Fruit fly (Drosophila melanogaster) whole organism, embryonic: ENCODE results near the gene CG13947.
A peak's percentile ranks its signal among the peaks of the same experiment; 100 is the strongest.

Experiments
- CG12744 ChIP-seq: fragments of 200-800 bp; sonication (Bioruptor generic); optimal IDR thresholded peaks from 2 replicates; lab custom pipeline; 2016; ENCODE audit warnings: missing biosample characterization, missing genetic modification characterization
- CG13123 ChIP-seq: fragments of 200-800 bp; sonication (Bioruptor generic); optimal IDR thresholded peaks from 2 replicates; lab custom pipeline; 2016; ENCODE audit warnings: missing biosample characterization, missing genetic modification characterization
- CG13287 ChIP-seq: fragments of 200-800 bp; sonication (Bioruptor generic); IDR thresholded peaks from 2 replicates; pipeline ENCODE4 v1.3.6; 2022; ENCODE audit warnings: missing biosample characterization, missing genetic modification characterization; ENCODE audit not compliant: partially characterized antibody
- CG13624 ChIP-seq: fragments of 200-800 bp; sonication (Bioruptor generic); optimal IDR thresholded peaks from 2 replicates; lab custom pipeline; 2016; ENCODE audit warnings: missing biosample characterization, missing genetic modification characterization
- CG15011 ChIP-seq: fragments of 200-800 bp; sonication (Bioruptor generic); optimal IDR thresholded peaks from 3 replicates; lab custom pipeline; 2018; ENCODE audit warnings: missing biosample characterization, mild to moderate bottlenecking, missing genetic modification characterization
- CG15073 ChIP-seq: fragments of 200-800 bp; sonication (Bioruptor generic); optimal IDR thresholded peaks from 2 replicates; lab custom pipeline; 2016; ENCODE audit warnings: missing biosample characterization, missing genetic modification characterization
- CG16779 ChIP-seq: fragments of 200-800 bp; sonication (Bioruptor generic); IDR thresholded peaks from 2 replicates; pipeline ENCODE4 v1.3.6; 2022; ENCODE audit warnings: missing biosample characterization, missing genetic modification characterization
- CG16813 ChIP-seq: fragments of 200-800 bp; sonication (Bioruptor generic); IDR thresholded peaks from 3 replicates; pipeline ENCODE4 v1.3.6; 2022; ENCODE audit warnings: missing biosample characterization, missing genetic modification characterization; ENCODE audit not compliant: partially characterized antibody
- CG17802 ChIP-seq: fragments of 200-800 bp; sonication (Bioruptor generic); optimal IDR thresholded peaks from 2 replicates; lab custom pipeline; 2018; ENCODE audit warnings: missing biosample characterization, mild to moderate bottlenecking, missing genetic modification characterization, moderate library complexity
- CG30020 ChIP-seq: fragments of 200-800 bp; optimal IDR thresholded peaks from 2 replicates; lab custom pipeline; 2019; ENCODE audit warnings: missing biosample characterization, mild to moderate bottlenecking, missing genetic modification characterization, moderate library complexity
- CG30403 ChIP-seq: fragments of 200-800 bp; sonication (Bioruptor generic); optimal IDR thresholded peaks from 3 replicates; lab custom pipeline; 2016; ENCODE audit warnings: missing biosample characterization, missing genetic modification characterization
- CG31224 ChIP-seq: fragments of 200-800 bp; sonication (Bioruptor generic); IDR thresholded peaks from 2 replicates; pipeline ENCODE4 v1.3.6; 2022; ENCODE audit warnings: missing biosample characterization, missing genetic modification characterization
- CG34224 ChIP-seq: fragments of 200-800 bp; sonication (Bioruptor generic); IDR thresholded peaks from 3 replicates; pipeline ENCODE4 v1.3.6; 2022; ENCODE audit warnings: missing biosample characterization, missing genetic modification characterization; ENCODE audit not compliant: partially characterized antibody
- CG6854 ChIP-seq: fragments of 200-800 bp; sonication (Bioruptor generic); optimal IDR thresholded peaks from 3 replicates; lab custom pipeline; 2017; ENCODE audit warnings: missing biosample characterization, mild to moderate bottlenecking, missing genetic modification characterization
- CG7786 ChIP-seq: fragments of 200-800 bp; sonication (Bioruptor generic); optimal IDR thresholded peaks from 2 replicates; lab custom pipeline; 2016; ENCODE audit warnings: missing biosample characterization, missing genetic modification characterization
- D19B ChIP-seq: fragments of 200-800 bp; sonication (Bioruptor generic); optimal IDR thresholded peaks from 2 replicates; lab custom pipeline; 2017; ENCODE audit warnings: missing biosample characterization, mild to moderate bottlenecking, missing genetic modification characterization
- Deaf1 ChIP-seq: fragments of 200-800 bp; optimal IDR thresholded peaks from 3 replicates; lab custom pipeline; 2019; ENCODE audit warnings: missing biosample characterization, mild to moderate bottlenecking, missing genetic modification characterization, moderate library complexity
- Dek ChIP-seq: fragments of 200-800 bp; sonication (Bioruptor generic); optimal IDR thresholded peaks from 3 replicates; lab custom pipeline; 2019; ENCODE audit warnings: missing biosample characterization, mild to moderate bottlenecking, missing genetic modification characterization, moderate library complexity
- Dfd ChIP-seq, 2 experiments: fragments of >200 bp; optimal IDR thresholded peaks; 2 replicates each; lab custom pipeline; 2017; ENCODE audit warnings: missing biosample characterization in 2 of 2, missing genetic modification characterization in 2 of 2
- Ets97D ChIP-seq: fragments of 200-800 bp; sonication (Bioruptor generic); optimal IDR thresholded peaks from 3 replicates; lab custom pipeline; 2016; ENCODE audit warnings: missing biosample characterization, missing genetic modification characterization
- Gsc ChIP-seq: fragments of 200-800 bp; sonication (Bioruptor generic); IDR thresholded peaks from 2 replicates; pipeline ENCODE4 v1.3.6; 2022; ENCODE audit warnings: missing biosample characterization, missing genetic modification characterization
- Hmx ChIP-seq: fragments of 200-800 bp; sonication (Bioruptor generic); optimal IDR thresholded peaks from 2 replicates; lab custom pipeline; 2016; ENCODE audit warnings: missing biosample characterization, missing genetic modification characterization
- Hsf ChIP-seq: fragments of 200-800 bp; sonication (Bioruptor generic); optimal IDR thresholded peaks from 3 replicates; lab custom pipeline; 2016; ENCODE audit warnings: missing biosample characterization, missing genetic modification characterization
- Opbp ChIP-seq: fragments of 200-800 bp; sonication (Bioruptor generic); IDR thresholded peaks from 3 replicates; pipeline ENCODE4 v1.3.6; 2022; ENCODE audit warnings: missing biosample characterization, missing genetic modification characterization; ENCODE audit not compliant: partially characterized antibody
- Pdp1 ChIP-seq, 2 experiments: fragments of 200-800 bp; sonication (Bioruptor generic); optimal IDR thresholded peaks; 3 replicates each; lab custom pipeline; 2016; ENCODE audit warnings: missing biosample characterization in 2 of 2, missing genetic modification characterization in 2 of 2, mild to moderate bottlenecking in 1 of 2, moderate library complexity in 1 of 2
- Ravus ChIP-seq: fragments of 200-800 bp; sonication (Bioruptor generic); IDR thresholded peaks from 2 replicates; pipeline ENCODE4 v1.3.6; 2022; ENCODE audit warnings: missing biosample characterization, missing genetic modification characterization
- Taf1 ChIP-seq: fragments of 200-800 bp; sonication (Bioruptor generic); IDR thresholded peaks from 2 replicates; pipeline ENCODE4 v1.3.6; 2022; ENCODE audit warnings: missing biosample characterization, missing genetic modification characterization
- Vsx1 ChIP-seq: fragments of 200-800 bp; sonication (Bioruptor generic); optimal IDR thresholded peaks from 2 replicates; lab custom pipeline; 2017; ENCODE audit warnings: missing biosample characterization, mild to moderate bottlenecking, missing genetic modification characterization, missing genetic modification reagents
- Xrp1 ChIP-seq: fragments of 200-800 bp; sonication (Bioruptor generic); IDR thresholded peaks from 2 replicates; pipeline ENCODE4 v1.3.6; 2022; ENCODE audit warnings: missing biosample characterization, missing genetic modification characterization
- ap ChIP-seq: fragments of 200-800 bp; sonication (Bioruptor generic); IDR thresholded peaks from 2 replicates; pipeline ENCODE4 v1.3.6; 2022; ENCODE audit warnings: missing biosample characterization, missing genetic modification characterization
- cas ChIP-seq: fragments of 200-800 bp; sonication (Bioruptor generic); IDR thresholded peaks from 2 replicates; pipeline ENCODE4 v1.3.6; 2022; ENCODE audit warnings: missing biosample characterization, missing genetic modification characterization
- croc ChIP-seq: fragments of 200-800 bp; sonication (Bioruptor generic); conservative IDR thresholded peaks from 3 replicates; pipeline ENCODE4 v1.3.6; 2022; ENCODE audit warnings: missing biosample characterization, missing genetic modification characterization
- dan ChIP-seq: fragments of 200-800 bp; sonication (Bioruptor generic); IDR thresholded peaks from 2 replicates; pipeline ENCODE4 v1.3.6; 2022; ENCODE audit warnings: missing biosample characterization, missing genetic modification characterization
- esg ChIP-seq: fragments of 200-800 bp; sonication (Bioruptor generic); conservative IDR thresholded peaks from 2 replicates; pipeline ENCODE4 v1.3.6; 2022; ENCODE audit warnings: missing biosample characterization, missing genetic modification characterization
- ewg ChIP-seq: fragments of 200-800 bp; sonication (Bioruptor generic); optimal IDR thresholded peaks from 3 replicates; lab custom pipeline; 2017; ENCODE audit warnings: mild to moderate bottlenecking, missing biosample characterization, missing genetic modification reagents, missing genetic modification characterization
- exex ChIP-seq: fragments of 200-800 bp; sonication (Bioruptor generic); optimal IDR thresholded peaks from 4 replicates; lab custom pipeline; 2018; ENCODE audit warnings: missing biosample characterization, mild to moderate bottlenecking, missing genetic modification characterization, moderate library complexity
- gsb ChIP-seq: fragments of 200-800 bp; sonication (Bioruptor generic); IDR thresholded peaks from 2 replicates; pipeline ENCODE4 v1.3.6; 2022; ENCODE audit warnings: missing biosample characterization, missing genetic modification characterization
- insv ChIP-seq, 2 experiments: fragments of 200-800 bp; sonication (Bioruptor generic); optimal IDR thresholded peaks; 3 replicates each; lab custom pipeline; 2016 to 2018; ENCODE audit warnings: missing biosample characterization in 2 of 2, missing genetic modification characterization in 2 of 2
- mam ChIP-seq: fragments of 200-800 bp; sonication (Bioruptor generic); optimal IDR thresholded peaks from 3 replicates; lab custom pipeline; 2016; ENCODE audit warnings: missing biosample characterization, missing genetic modification characterization
- nau ChIP-seq: fragments of 200-800 bp; sonication (Bioruptor generic); optimal IDR thresholded peaks from 3 replicates; lab custom pipeline; 2017; ENCODE audit warnings: missing biosample characterization, mild to moderate bottlenecking, missing genetic modification characterization, missing genetic modification reagents
- pum ChIP-seq: fragments of 200-800 bp; sonication (Bioruptor generic); optimal IDR thresholded peaks from 2 replicates; lab custom pipeline; 2016; ENCODE audit warnings: missing biosample characterization, missing genetic modification characterization
- pzg ChIP-seq: fragments of 200-800 bp; sonication (Bioruptor generic); optimal IDR thresholded peaks from 3 replicates; lab custom pipeline; 2018; ENCODE audit warnings: missing biosample characterization, mild to moderate bottlenecking, missing genetic modification characterization, moderate library complexity
- ro ChIP-seq: fragments of 200-800 bp; sonication (Bioruptor generic); IDR thresholded peaks from 2 replicates; pipeline ENCODE4 v1.3.6; 2022; ENCODE audit warnings: missing biosample characterization, missing genetic modification characterization
- sd ChIP-seq: fragments of 200-800 bp; sonication (Bioruptor generic); optimal IDR thresholded peaks from 3 replicates; lab custom pipeline; 2018; ENCODE audit warnings: missing biosample characterization, mild to moderate bottlenecking, missing genetic modification characterization, moderate library complexity
- tgo ChIP-seq: fragments of 200-800 bp; sonication (Bioruptor generic); IDR thresholded peaks from 3 replicates; pipeline ENCODE4 v1.3.6; 2022; ENCODE audit warnings: missing biosample characterization, missing genetic modification characterization
- ttk ChIP-seq: fragments of 200-800 bp; sonication (Bioruptor generic); IDR thresholded peaks from 2 replicates; pipeline ENCODE4 v2.1.2; 2022; ENCODE audit warnings: missing biosample characterization, missing genetic modification characterization
- unpg ChIP-seq: fragments of 200-800 bp; sonication (Bioruptor generic); optimal IDR thresholded peaks from 3 replicates; lab custom pipeline; 2018; ENCODE audit warnings: missing biosample characterization, mild to moderate bottlenecking, missing genetic modification characterization, moderate library complexity
- vnd ChIP-seq: fragments of 200-800 bp; sonication (Bioruptor generic); IDR thresholded peaks from 3 replicates; pipeline ENCODE4 v1.3.6; 2022; ENCODE audit warnings: missing biosample characterization, missing genetic modification characterization; ENCODE audit not compliant: partially characterized antibody
- z ChIP-seq: fragments of 200-800 bp; sonication (Bioruptor generic); IDR thresholded peaks from 3 replicates; pipeline ENCODE4 v1.3.6; 2022; ENCODE audit warnings: missing biosample characterization, missing genetic modification characterization

The CG13947 gene

DNA sequence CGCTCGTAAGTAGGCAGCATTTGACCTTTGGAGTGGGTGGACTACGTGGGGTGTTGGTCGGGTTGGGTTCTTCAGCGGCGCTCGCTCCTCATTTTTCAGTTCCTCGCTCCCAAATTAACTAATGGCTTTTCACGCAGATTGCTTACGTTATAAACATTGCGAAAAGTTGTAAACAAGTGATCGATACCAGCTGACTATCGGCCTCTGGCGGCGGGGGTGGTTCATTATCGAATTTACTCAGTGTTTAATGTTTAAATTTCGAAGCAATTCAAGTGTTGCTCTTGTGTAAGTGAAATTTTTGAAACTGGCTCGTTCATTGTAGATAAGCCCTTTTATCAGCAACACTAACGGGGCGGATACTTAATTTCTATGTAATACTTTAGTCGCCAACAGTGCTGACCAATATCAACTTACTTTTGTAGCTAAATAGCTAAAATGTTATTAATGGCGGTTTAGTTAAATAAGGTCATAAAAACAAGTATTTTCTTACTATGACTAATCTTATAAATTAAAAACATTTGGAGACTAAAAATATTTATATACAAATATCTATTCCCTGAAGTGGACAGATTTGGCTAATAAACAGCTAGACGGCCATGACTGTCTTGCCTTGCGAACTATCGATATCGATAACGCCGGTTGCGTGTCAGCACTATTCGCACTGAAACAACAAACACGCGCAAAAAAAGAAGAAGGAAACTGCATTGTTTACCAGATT lies 40.5 kb downstream of the CG13947 start, which contains the start of the genes PGAP2 and Clp (continued):
- TF ChIP-seq Ravus (peak; percentile 20), vnd (peak; percentile 48; the same call in 1 of the 3 replicates), cas (GFP tag; lab: Robert Waterston, UW) (0 out of 2 replicates have a peak, but pooled peaks have one; percentile 13), Opbp (GFP tag; lab: Robert Waterston, UW) (no peak), ro (GFP tag; lab: Robert Waterston, UW) (peak; percentile 30; the same call in 1 of the 2 replicates), CG15073 (GFP tag; lab: Kevin White, UChicago) (peak; percentile 33), Gsc (GFP tag; lab: Robert Waterston, UW) (no peak), CG13287 (GFP tag; lab: Robert Waterston, UW) (peak; percentile 70; the same call in 1 of the 2 replicates), CG17802 (peak; percentile 24), esg (GFP tag; lab: Robert Waterston, UW) (peak; percentile 79), CG30403 (GFP tag; lab: Kevin White, UChicago) (peak; percentile 86), ttk (peak; percentile 72), Hsf (GFP tag; lab: Kevin White, UChicago) (peak; percentile 72), Deaf1 (tag; lab: Kevin White, UChicago) (no peak), Vsx1 (GFP tag; lab: Kevin White, UChicago) (no peak), gsb (GFP tag; lab: Robert Waterston, UW) (no peak), CG6854 (no peak), Ets97D (peak; percentile 55), D19B (peak; percentile 49), CG30020 (tag; lab: Kevin White, UChicago) (peak; percentile 60), CG31224 (peak; percentile 67), dan (no peak), CG16779 (no peak), CG13123 (GFP tag; lab: Kevin White, UChicago) (peak; percentile 38), CG7786 (GFP tag; lab: Kevin White, UChicago) (peak; percentile 61), exex (tag; lab: Kevin White, UChicago) (peak; percentile 53), Hmx (no peak), Xrp1 (peak; percentile 82), pum (GFP tag; lab: Kevin White, UChicago) (peak; percentile 63), CG15011 (GFP tag; lab: Kevin White, UChicago) (peak; percentile 47), ewg (GFP tag; lab: Kevin White, UChicago) (peak; percentile 54), croc (GFP tag; lab: Robert Waterston, UW) (peak; percentile 71), nau (GFP tag; lab: Kevin White, UChicago) (no peak), ap (GFP tag; lab: Robert Waterston, UW) (peak; percentile 62; the same call in 1 of the 2 replicates), tgo (GFP tag; lab: Robert Waterston, UW) (peak; percentile 80), Dfd (GFP tag; optimal IDR thresholded peaks at IDR 0.05; lab: Kevin White, UChicago) (no peak), mam (GFP tag; lab: Kevin White, UChicago) (peak; percentile 64), Taf1 (peak; percentile 24; the same call in 1 of the 2 replicates), unpg (GFP tag; lab: Kevin White, UChicago) (peak; percentile 69), Dek (peak; percentile 77), pzg (GFP tag; lab: Kevin White, UChicago) (peak; percentile 34), z (GFP tag; lab: Robert Waterston, UW) (no peak), Pdp1 (GFP tag; optimal IDR thresholded peaks at IDR 0.05; lab: Kevin White, UChicago) (peak; percentile 67 to 69), CG34224 (no peak; the same call in 2 of the 3 replicates), CG13624 (GFP tag; lab: Kevin White, UChicago) (peak; percentile 20), CG16813 (GFP tag; lab: Robert Waterston, UW) (peak; percentile 54), insv (GFP tag; optimal IDR thresholded peaks at IDR 0.05; lab: Kevin White, UChicago) (no peak), CG12744 (GFP tag; lab: Kevin White, UChicago) (peak; percentile 21), sd (no peak)
